Worm (Caenorhabditis elegans) whole organism, L1 larva: ENCODE results near the gene abu-1.

ENCODE experiments used
- fkh-4 ChIP-seq: sonication (generic microtip); optimal IDR thresholded peaks from 2 replicates; lab custom pipeline; 2016; ENCODE audit warnings: missing compliant biosample characterization, missing genetic modification characterization, borderline replicate concordance
- nhr-71 ChIP-seq: sonication (generic microtip); optimal IDR thresholded peaks from 2 replicates; lab custom pipeline; 2016; ENCODE audit warnings: mild to moderate bottlenecking, missing genetic modification characterization, moderate library complexity, missing compliant biosample characterization
- nhr-77 ChIP-seq: fragments of 150-350 bp; optimal IDR thresholded peaks from 2 replicates; lab custom pipeline; 2014; ENCODE audit warnings: missing biosample characterization, missing genetic modification characterization

DNA sequence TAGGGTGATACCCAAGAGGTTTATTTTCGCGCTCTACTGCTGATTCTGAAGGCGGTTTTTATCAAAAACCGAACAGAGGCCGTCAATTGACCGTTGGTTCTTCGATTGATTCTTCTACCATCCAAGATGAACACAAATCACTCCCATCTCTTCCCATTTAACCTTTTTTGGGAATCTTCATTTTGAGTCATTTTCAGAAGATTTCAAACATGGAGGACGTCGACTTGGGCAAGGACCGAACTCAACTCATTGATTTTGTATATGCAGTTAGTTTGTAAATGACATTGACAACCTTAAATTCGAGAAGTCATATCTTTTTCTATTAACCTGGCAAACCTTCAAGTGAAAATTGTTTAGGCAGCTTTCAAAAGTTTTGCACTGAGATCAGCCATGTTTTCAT lies 6.7 kb upstream of the abu-1 start, which contains the start of gene AC3.5:
- TF ChIP-seq nhr-77 (no peak), nhr-71 (tag; lab: Kevin White, UChicago) (no peak), fkh-4 (tag; lab: Kevin White, UChicago) (no peak)
